Worm (Caenorhabditis elegans): ENCODE data around the gene M199.135.

DNA sequence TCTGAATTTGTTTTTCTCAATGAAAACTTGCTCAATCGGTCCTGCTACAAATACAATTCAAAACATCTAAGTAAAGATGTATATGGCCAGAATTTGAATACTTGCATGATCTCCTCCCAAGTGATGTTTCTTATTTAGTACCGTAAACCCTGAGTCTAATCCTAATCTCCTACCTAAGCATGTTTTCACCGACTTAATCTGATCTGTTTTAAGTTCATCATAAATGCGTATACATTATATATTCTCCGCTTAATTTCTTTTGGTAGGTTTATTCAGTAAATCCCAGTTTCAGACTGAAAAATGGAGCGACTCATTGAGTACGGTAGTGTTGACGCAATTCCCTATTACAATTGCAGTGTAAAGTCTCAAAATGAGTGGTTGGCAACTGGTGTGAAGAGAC is 40.0 kb upstream of the M199.135 start, which contains the start of gene srt-50:
- no peak for TF ChIP-seq B0310.2 (tag; optimal IDR thresholded peaks at IDR 0.05)
- TF ChIP-seq ama-1 (optimal IDR thresholded peaks at IDR 0.05) = no peak
- no peak for TF ChIP-seq tra-4 (tag; optimal IDR thresholded peaks at IDR 0.05)
- TF ChIP-seq hmg-4 (GFP tag; optimal IDR thresholded peaks at IDR 0.05) = no peak
- TF ChIP-seq hnd-1 (tag; optimal IDR thresholded peaks at IDR 0.05) = no peak

Measured in whole organism, early embryonic.